Fruit fly (Drosophila melanogaster): ENCODE results near the gene CG11069.

dm6 chr3R:24938049-24938448 is 43.5 kb downstream of the CG11069 start, which contains the start of gene Osbp:
- TF ChIP-seq kay (GFP tag; ENCODE audit: borderline replicate concordance) (no peak), CG5204 (GFP tag; optimal IDR thresholded peaks at IDR 0.05) (no peak), cnc (optimal IDR thresholded peaks at IDR 0.05) (no peak)

Data from whole organism, adult.